Worm (Caenorhabditis elegans): ENCODE results near the gene fbxb-85.

DNA sequence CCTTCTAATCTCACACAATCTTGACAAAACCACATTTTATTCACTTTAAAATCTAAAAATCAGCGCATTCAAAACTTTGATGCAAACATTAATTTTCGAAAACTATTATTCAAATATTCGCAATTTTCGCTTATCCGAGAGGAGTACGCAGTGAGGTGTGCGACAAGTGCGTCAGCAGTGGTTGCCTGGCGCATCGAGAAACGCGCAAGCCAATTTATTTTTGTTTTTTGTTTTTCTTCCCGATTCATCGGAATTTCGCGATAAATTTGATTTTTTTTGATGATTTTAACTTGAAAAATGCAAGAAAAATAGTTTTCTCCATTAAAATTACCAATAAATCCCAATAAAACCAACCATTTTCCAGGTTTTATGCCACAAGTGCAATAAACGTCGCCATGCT, at the start of gene fbxb-85, which contains the start of gene hex-3:
- TF ChIP-seq ztf-4 (tag; optimal IDR thresholded peaks at IDR 0.05) (peak; percentile 86), elt-3 (tag; optimal IDR thresholded peaks at IDR 0.05) (no peak), nhr-12 (tag; optimal IDR thresholded peaks at IDR 0.05) (peak; percentile 12)
